Worm (Caenorhabditis elegans) whole organism, young adult: ENCODE measurements around the gene K01A6.6.

Experiments
- Y67H2A.10 ChIP-seq: fragments of 200-800 bp; sonication (Bioruptor generic); conservative IDR thresholded peaks from 2 replicates; pipeline ENCODE4 v1.3.6; 2022; ENCODE audit warnings: missing genetic modification reagents, missing genetic modification characterization, missing compliant biosample characterization
- ama-1 ChIP-seq, 3 experiments: fragments of 150-350 bp in 1 of 3; sonication (generic microtip) in 2 of 3; optimal IDR thresholded peaks; 2 replicates each; lab custom pipeline; 2014 to 2018; ENCODE audit warnings: missing biosample characterization in 2 of 3, missing genetic modification characterization in 2 of 3, missing genetic modification reagents in 2 of 3
- dpl-1 ChIP-seq: fragments of 150-350 bp; optimal IDR thresholded peaks from 2 replicates; lab custom pipeline; 2014; ENCODE audit warnings: missing biosample characterization, missing genetic modification reagents, missing genetic modification characterization
- hmg-20 ChIP-seq: fragments of 200-800 bp; sonication (Bioruptor generic); IDR thresholded peaks from 2 replicates; pipeline ENCODE4 v1.3.6; 2022; ENCODE audit warnings: missing genetic modification reagents, missing genetic modification characterization, missing compliant biosample characterization
- unc-62 ChIP-seq: fragments of 150-350 bp; optimal IDR thresholded peaks from 2 replicates; lab custom pipeline; 2014; ENCODE audit warnings: missing biosample characterization, missing genetic modification reagents, missing genetic modification characterization

DNA sequence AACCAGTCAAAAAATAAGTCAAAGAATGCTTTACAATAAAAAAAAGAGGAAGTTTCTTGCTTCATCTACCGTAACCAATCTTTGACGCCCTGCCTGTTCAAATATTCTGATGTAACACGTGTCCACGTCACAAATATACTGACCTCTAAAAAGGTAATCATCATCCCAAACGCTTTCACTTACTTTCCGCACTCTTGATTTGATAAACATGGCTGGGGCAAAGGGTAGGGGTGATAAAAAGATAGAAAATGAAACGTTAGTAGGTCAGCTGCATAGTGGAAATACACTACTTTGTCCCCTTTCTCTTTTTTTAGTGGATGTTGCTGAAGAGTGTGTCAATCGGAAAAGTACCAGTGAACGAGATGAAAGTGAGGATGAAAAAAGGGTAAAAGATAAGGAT is 35.0 kb upstream of the K01A6.6 start:
- TF ChIP-seq unc-62 (GFP tag; lab: Kevin White, UChicago) (no peak), ama-1 (optimal IDR thresholded peaks at IDR 0.05; lab: Kevin White, UChicago) (no peak), ama-1 (GFP tag; optimal IDR thresholded peaks at IDR 0.05; lab: Kevin White, UChicago) (no peak), Y67H2A.10 (GFP tag; lab: Robert Waterston, UW) (no peak), hmg-20 (GFP tag; lab: Robert Waterston, UW) (no peak), dpl-1 (GFP tag; lab: Kevin White, UChicago) (no peak)
